Worm (Caenorhabditis elegans) whole organism, L1 larva: Measurements from ENCODE around the gene nspd-7.

Source experiments
- C34B4.2 ChIP-seq: sonication (generic microtip); optimal IDR thresholded peaks from 2 replicates; lab custom pipeline; 2017; ENCODE audit warnings: mild to moderate bottlenecking, missing genetic modification characterization, missing compliant biosample characterization
- aly-2 ChIP-seq: fragments of 150-350 bp; optimal IDR thresholded peaks from 2 replicates; lab custom pipeline; 2014; ENCODE audit warnings: missing biosample characterization, missing genetic modification characterization
- egl-27 ChIP-seq, 2 experiments: fragments of 150-350 bp in 1 of 2; sonication (generic microtip); optimal IDR thresholded peaks; 3 replicates each; lab custom pipeline; 2017 to 2018; ENCODE audit warnings: missing biosample characterization in 2 of 2, missing genetic modification characterization in 2 of 2, missing genetic modification reagents in 2 of 2
- elt-2 ChIP-seq: sonication (generic microtip); optimal IDR thresholded peaks from 2 replicates; lab custom pipeline; 2016; ENCODE audit warnings: missing genetic modification characterization, mild to moderate bottlenecking, inconsistent platforms, missing compliant biosample characterization, missing genetic modification reagents
- elt-3 ChIP-seq, 6 experiments: fragments of 150-350 bp in 1 of 6; sonication (generic microtip); optimal IDR thresholded peaks; 2 replicates each; lab custom pipeline; 2017 to 2018; ENCODE audit warnings: missing biosample characterization in 6 of 6, missing genetic modification characterization in 6 of 6, inconsistent platforms in 1 of 6
- lin-13 ChIP-seq: fragments of 150-350 bp; optimal IDR thresholded peaks from 2 replicates; lab custom pipeline; 2014; ENCODE audit warnings: missing biosample characterization, missing genetic modification reagents, missing genetic modification characterization
- lin-35 ChIP-seq, 2 experiments: fragments of 150-350 bp; optimal IDR thresholded peaks; 2 replicates each; lab custom pipeline; 2014; ENCODE audit warnings: missing biosample characterization in 2 of 2, missing genetic modification characterization in 2 of 2, missing genetic modification reagents in 2 of 2
- mep-1 ChIP-seq: fragments of 150-350 bp; optimal IDR thresholded peaks from 2 replicates; lab custom pipeline; 2014; ENCODE audit warnings: missing biosample characterization, missing genetic modification characterization
- rnt-1 ChIP-seq: sonication (generic microtip); optimal IDR thresholded peaks from 2 replicates; lab custom pipeline; 2016; ENCODE audit warnings: mild to moderate bottlenecking, missing genetic modification characterization, moderate library complexity, missing compliant biosample characterization
- snpc-4 ChIP-seq: fragments of 150-350 bp; optimal IDR thresholded peaks from 2 replicates; lab custom pipeline; 2014; ENCODE audit warnings: missing biosample characterization, missing genetic modification characterization
- unc-130 ChIP-seq: fragments of 150-350 bp; optimal IDR thresholded peaks from 2 replicates; lab custom pipeline; 2017; ENCODE audit warnings: missing biosample characterization, missing genetic modification characterization, inconsistent platforms
- unc-62 ChIP-seq: fragments of 150-350 bp; optimal IDR thresholded peaks from 2 replicates; lab custom pipeline; 2014; ENCODE audit warnings: missing biosample characterization, missing genetic modification reagents, missing genetic modification characterization
- unc-98 ChIP-seq: fragments of 200-800 bp; sonication (Bioruptor generic); IDR thresholded peaks from 2 replicates; pipeline ENCODE4 v1.3.6; 2022; ENCODE audit warnings: missing genetic modification characterization, missing compliant biosample characterization
- zag-1 ChIP-seq: fragments of 150-350 bp; optimal IDR thresholded peaks from 2 replicates; lab custom pipeline; 2014; ENCODE audit warnings: missing biosample characterization, missing genetic modification characterization

ce11 chrIV:10222122-10222589 lies 46.8 kb downstream of the nspd-7 start, which contains the start of gene C24F3.2:
- TF ChIP-seq lin-35 (GFP tag; optimal IDR thresholded peaks at IDR 0.05; lab: Kevin White, UChicago) (peak; percentile 77 to 87), snpc-4 (tag; lab: Kevin White, UChicago) (peak; percentile 15), unc-62 (no peak), zag-1 (tag; lab: Kevin White, UChicago) (no peak), C34B4.2 (tag; lab: Kevin White, UChicago) (no peak), lin-13 (peak; percentile 11), elt-2 (tag; lab: Kevin White, UChicago) (no peak), unc-98 (no peak), mep-1 (peak; percentile 69), elt-3 (tag; optimal IDR thresholded peaks at IDR 0.05; lab: Kevin White, UChicago) (peak in 2 of 6 experiments; percentile 36 to 54), unc-130 (tag; lab: Kevin White, UChicago) (peak; percentile 42), egl-27 (tag; optimal IDR thresholded peaks at IDR 0.05; lab: Kevin White, UChicago) (no peak), rnt-1 (tag; lab: Kevin White, UChicago) (peak; percentile 75), aly-2 (tag; lab: Kevin White, UChicago) (no peak)
